Worm (Caenorhabditis elegans): ENCODE data around the gene dpy-4.

- TF ChIP-seq him-1 (tag; optimal IDR thresholded peaks at IDR 0.05) (no peak), dao-5 (tag; optimal IDR thresholded peaks at IDR 0.05) (no peak)
These were observed 27.2 kb downstream of the dpy-4 start for ce11 chrIV:14959375-14959774.
